Worm (Caenorhabditis elegans): ENCODE measurements around the gene C29E4.12.

C29E4.12 gene

ce11 chrIII:7977224-7977623 is 36.3 kb downstream of the C29E4.12 start:
- TF ChIP-seq pes-1 (GFP tag; IDR thresholded peaks at IDR 0.05) (no peak), tra-4 (tag; optimal IDR thresholded peaks at IDR 0.05) (no peak), ama-1 (optimal IDR thresholded peaks at IDR 0.05) (no peak), hnd-1 (tag; optimal IDR thresholded peaks at IDR 0.05) (no peak), sea-1 (GFP tag; conservative IDR thresholded peaks at IDR 0.05) (no peak), scrt-1 (GFP tag; IDR thresholded peaks at IDR 0.05) (no peak), tbx-11 (GFP tag; IDR thresholded peaks at IDR 0.05) (no peak), F13C5.2 (tag; optimal IDR thresholded peaks at IDR 0.05) (no peak), hmg-4 (GFP tag; optimal IDR thresholded peaks at IDR 0.05) (no peak), aly-1 (tag; optimal IDR thresholded peaks at IDR 0.05) (no peak), ceh-36 (tag; optimal IDR thresholded peaks at IDR 0.05) (no peak), hmbx-1 (tag; optimal IDR thresholded peaks at IDR 0.05) (no peak), ets-7 (tag; optimal IDR thresholded peaks at IDR 0.05) (no peak), flt-1 (GFP tag; IDR thresholded peaks at IDR 0.05) (no peak), tbx-37 (GFP tag; conservative IDR thresholded peaks at IDR 0.05) (no peak), ceh-13 (GFP tag; optimal IDR thresholded peaks at IDR 0.05) (no peak), B0310.2 (tag; optimal IDR thresholded peaks at IDR 0.05) (no peak)

ce11 chrIII:7977777-7978176 is 36.8 kb downstream of the C29E4.12 start, which contains the start of gene C06G4.4:
C06G4.4 (minus strand) TSS chrIII:7977812.
- TF ChIP-seq tra-4 (tag; optimal IDR thresholded peaks at IDR 0.05) = no peak
- TF ChIP-seq ceh-36 (tag; optimal IDR thresholded peaks at IDR 0.05) = no peak
- TF ChIP-seq ceh-13 (GFP tag; optimal IDR thresholded peaks at IDR 0.05) = no peak
- no peak for TF ChIP-seq hmg-4 (GFP tag; optimal IDR thresholded peaks at IDR 0.05)
- TF ChIP-seq tbx-37 (GFP tag; conservative IDR thresholded peaks at IDR 0.05) = no peak
- TF ChIP-seq ets-7 (tag; optimal IDR thresholded peaks at IDR 0.05) = no peak
- no peak for TF ChIP-seq F13C5.2 (tag; optimal IDR thresholded peaks at IDR 0.05)
- no peak for TF ChIP-seq hmbx-1 (tag; optimal IDR thresholded peaks at IDR 0.05)
- no peak for TF ChIP-seq ama-1 (optimal IDR thresholded peaks at IDR 0.05)
- TF ChIP-seq scrt-1 (GFP tag; IDR thresholded peaks at IDR 0.05) = no peak
- no peak for TF ChIP-seq B0310.2 (tag; optimal IDR thresholded peaks at IDR 0.05)
- TF ChIP-seq sea-1 (GFP tag; conservative IDR thresholded peaks at IDR 0.05) = no peak
- TF ChIP-seq hnd-1 (tag; optimal IDR thresholded peaks at IDR 0.05) = no peak
- no peak for TF ChIP-seq aly-1 (tag; optimal IDR thresholded peaks at IDR 0.05)
- no peak for TF ChIP-seq flt-1 (GFP tag; IDR thresholded peaks at IDR 0.05)
- no peak for TF ChIP-seq pes-1 (GFP tag; IDR thresholded peaks at IDR 0.05)
- no peak for TF ChIP-seq tbx-11 (GFP tag; IDR thresholded peaks at IDR 0.05)

ce11 chrIII:7978289-7978688 is 37.3 kb downstream of the C29E4.12 start:
- TF ChIP-seq hmbx-1 (tag; optimal IDR thresholded peaks at IDR 0.05) (no peak), F13C5.2 (tag; optimal IDR thresholded peaks at IDR 0.05) (no peak), pes-1 (GFP tag; IDR thresholded peaks at IDR 0.05) (no peak), B0310.2 (tag; optimal IDR thresholded peaks at IDR 0.05) (no peak), aly-1 (tag; optimal IDR thresholded peaks at IDR 0.05) (no peak), ets-7 (tag; optimal IDR thresholded peaks at IDR 0.05) (no peak), hnd-1 (tag; optimal IDR thresholded peaks at IDR 0.05) (no peak), tra-4 (tag; optimal IDR thresholded peaks at IDR 0.05) (no peak), ceh-36 (tag; optimal IDR thresholded peaks at IDR 0.05) (no peak), flt-1 (GFP tag; IDR thresholded peaks at IDR 0.05) (no peak), hmg-4 (GFP tag; optimal IDR thresholded peaks at IDR 0.05) (no peak), ceh-13 (GFP tag; optimal IDR thresholded peaks at IDR 0.05) (no peak), ama-1 (optimal IDR thresholded peaks at IDR 0.05) (no peak)

ce11 chrIII:7978723-7979122 is 37.8 kb downstream of the C29E4.12 start:
- TF ChIP-seq ceh-36 (tag; optimal IDR thresholded peaks at IDR 0.05) = no peak
- no peak for TF ChIP-seq flt-1 (GFP tag; IDR thresholded peaks at IDR 0.05)
- no peak for TF ChIP-seq tbx-11 (GFP tag; IDR thresholded peaks at IDR 0.05)
- no peak for TF ChIP-seq tra-4 (tag; optimal IDR thresholded peaks at IDR 0.05)
- TF ChIP-seq ets-7 (tag; optimal IDR thresholded peaks at IDR 0.05) = no peak
- no peak for TF ChIP-seq hmg-4 (GFP tag; optimal IDR thresholded peaks at IDR 0.05)
- no peak for TF ChIP-seq hmbx-1 (tag; optimal IDR thresholded peaks at IDR 0.05)
- no peak for TF ChIP-seq sea-1 (GFP tag; conservative IDR thresholded peaks at IDR 0.05)
- TF ChIP-seq ceh-13 (GFP tag; optimal IDR thresholded peaks at IDR 0.05) = no peak
- no peak for TF ChIP-seq pes-1 (GFP tag; IDR thresholded peaks at IDR 0.05)
- no peak for TF ChIP-seq scrt-1 (GFP tag; IDR thresholded peaks at IDR 0.05)
- no peak for TF ChIP-seq hnd-1 (tag; optimal IDR thresholded peaks at IDR 0.05)
- TF ChIP-seq F13C5.2 (tag; optimal IDR thresholded peaks at IDR 0.05) = no peak
- no peak for TF ChIP-seq tbx-37 (GFP tag; conservative IDR thresholded peaks at IDR 0.05)

- TF ChIP-seq ceh-36 (tag; optimal IDR thresholded peaks at IDR 0.05) = no peak
- TF ChIP-seq flt-1 (GFP tag; IDR thresholded peaks at IDR 0.05) = no peak
These were observed 38.7 kb downstream of the C29E4.12 start, which contains the start of gene clp-1 for ce11 chrIII:7979659-7980058. clp-1 (plus strand) TSS chrIII:7979959.

- TF ChIP-seq aly-1 (tag; optimal IDR thresholded peaks at IDR 0.05) (no peak), tbx-37 (GFP tag; conservative IDR thresholded peaks at IDR 0.05) (no peak), B0310.2 (tag; optimal IDR thresholded peaks at IDR 0.05) (no peak), ama-1 (optimal IDR thresholded peaks at IDR 0.05) (no peak), tra-4 (tag; optimal IDR thresholded peaks at IDR 0.05) (no peak), ets-7 (tag; optimal IDR thresholded peaks at IDR 0.05) (no peak), ceh-13 (GFP tag; optimal IDR thresholded peaks at IDR 0.05) (no peak), pes-1 (GFP tag; IDR thresholded peaks at IDR 0.05) (no peak), hnd-1 (tag; optimal IDR thresholded peaks at IDR 0.05) (no peak), scrt-1 (GFP tag; IDR thresholded peaks at IDR 0.05) (no peak), ceh-36 (tag; optimal IDR thresholded peaks at IDR 0.05) (no peak), tbx-11 (GFP tag; IDR thresholded peaks at IDR 0.05) (no peak), hmg-4 (GFP tag; optimal IDR thresholded peaks at IDR 0.05) (no peak), flt-1 (GFP tag; IDR thresholded peaks at IDR 0.05) (no peak), sea-1 (GFP tag; conservative IDR thresholded peaks at IDR 0.05) (no peak), hmbx-1 (tag; optimal IDR thresholded peaks at IDR 0.05) (no peak), F13C5.2 (tag; optimal IDR thresholded peaks at IDR 0.05) (no peak)
These were observed 40.3 kb downstream of the C29E4.12 start for ce11 chrIII:7981233-7981632.

- TF ChIP-seq hnd-1 (tag; optimal IDR thresholded peaks at IDR 0.05) = no peak
- TF ChIP-seq ceh-13 (GFP tag; optimal IDR thresholded peaks at IDR 0.05) = no peak
- TF ChIP-seq tbx-37 (GFP tag; conservative IDR thresholded peaks at IDR 0.05) = no peak
- TF ChIP-seq tra-4 (tag; optimal IDR thresholded peaks at IDR 0.05) = no peak
- TF ChIP-seq scrt-1 (GFP tag; IDR thresholded peaks at IDR 0.05) = no peak
- TF ChIP-seq ama-1 (optimal IDR thresholded peaks at IDR 0.05) = no peak
- TF ChIP-seq aly-1 (tag; optimal IDR thresholded peaks at IDR 0.05) = no peak
- TF ChIP-seq flt-1 (GFP tag; IDR thresholded peaks at IDR 0.05) = no peak
- TF ChIP-seq pes-1 (GFP tag; IDR thresholded peaks at IDR 0.05) = no peak
- TF ChIP-seq hmg-4 (GFP tag; optimal IDR thresholded peaks at IDR 0.05) = no peak
- TF ChIP-seq hmbx-1 (tag; optimal IDR thresholded peaks at IDR 0.05) = no peak
- no peak for TF ChIP-seq ceh-36 (tag; optimal IDR thresholded peaks at IDR 0.05)
These were observed 41.0 kb downstream of the C29E4.12 start for ce11 chrIII:7981938-7982337.

Data from whole organism, early embryonic.